Worm (Caenorhabditis elegans) whole organism, dauer: ENCODE results near the gene F29A7.3.

Source experiments
- unc-62 ChIP-seq: sonication (generic microtip); optimal IDR thresholded peaks from 2 replicates; lab custom pipeline; 2017; ENCODE audit warnings: missing biosample characterization, missing genetic modification reagents, missing genetic modification characterization

The F29A7.3 gene

DNA sequence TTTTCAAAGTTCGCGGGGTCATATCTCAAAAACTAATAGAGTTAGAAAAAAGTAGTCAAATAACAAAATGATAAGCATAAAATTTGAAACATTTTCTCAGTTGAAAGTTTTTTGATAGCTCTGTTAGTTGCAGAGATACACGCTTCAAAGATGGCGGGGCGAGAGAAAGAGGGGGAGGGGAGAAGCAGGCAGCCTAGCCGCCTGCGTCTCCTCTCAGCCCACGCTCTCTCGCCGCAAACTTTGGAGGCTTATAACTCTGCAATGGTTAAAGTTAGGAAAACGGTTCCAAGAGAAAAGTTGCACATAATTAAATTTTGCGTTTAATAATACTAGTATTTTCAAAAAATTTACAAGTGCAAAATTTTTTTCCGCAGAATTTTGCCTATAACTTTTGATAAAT, 48.7 kb downstream of the F29A7.3 start:
- TF ChIP-seq unc-62 (GFP tag; lab: Kevin White, UChicago): no peak

DNA sequence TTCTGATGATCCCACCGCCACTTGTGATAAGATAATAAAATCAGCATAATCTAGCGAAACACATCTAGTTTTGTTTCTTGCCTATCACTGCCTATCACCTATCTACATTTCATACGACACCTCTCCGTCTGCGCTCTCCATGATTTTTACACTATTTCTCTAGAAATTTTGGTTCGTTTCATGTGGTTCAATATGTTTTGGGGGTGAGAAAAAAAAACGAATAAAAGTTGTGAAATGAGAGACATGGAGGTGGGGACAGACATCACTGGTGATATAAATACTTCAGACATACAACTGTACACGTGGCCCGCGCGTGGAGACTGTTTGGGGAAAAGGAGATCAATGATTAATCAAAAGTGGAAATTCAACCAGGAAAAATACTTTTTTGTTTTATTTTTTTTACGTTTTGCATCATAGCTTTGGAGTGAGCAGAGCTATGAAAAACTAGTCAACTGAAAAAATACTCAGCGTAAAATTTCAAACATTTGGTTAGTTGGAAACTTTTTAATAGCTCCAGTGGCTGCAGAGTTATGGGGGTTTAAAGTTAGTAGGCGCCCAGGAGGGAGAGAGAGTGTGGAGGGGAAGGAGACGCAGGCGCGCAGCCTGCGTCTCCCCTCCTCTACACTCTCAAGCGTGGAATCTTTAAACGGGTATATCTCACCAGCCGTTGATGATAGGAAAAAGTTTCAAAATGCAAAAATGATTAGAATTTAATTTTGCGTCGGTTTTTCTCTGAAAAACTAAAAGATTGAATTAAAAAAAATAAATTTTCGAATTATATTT, 49.9 kb downstream of the F29A7.3 start:
- no peak for TF ChIP-seq unc-62 (GFP tag; lab: Kevin White, UChicago)
